Worm (Caenorhabditis elegans): ENCODE results near the gene C11G10.1.

C11G10.1 gene

DNA sequence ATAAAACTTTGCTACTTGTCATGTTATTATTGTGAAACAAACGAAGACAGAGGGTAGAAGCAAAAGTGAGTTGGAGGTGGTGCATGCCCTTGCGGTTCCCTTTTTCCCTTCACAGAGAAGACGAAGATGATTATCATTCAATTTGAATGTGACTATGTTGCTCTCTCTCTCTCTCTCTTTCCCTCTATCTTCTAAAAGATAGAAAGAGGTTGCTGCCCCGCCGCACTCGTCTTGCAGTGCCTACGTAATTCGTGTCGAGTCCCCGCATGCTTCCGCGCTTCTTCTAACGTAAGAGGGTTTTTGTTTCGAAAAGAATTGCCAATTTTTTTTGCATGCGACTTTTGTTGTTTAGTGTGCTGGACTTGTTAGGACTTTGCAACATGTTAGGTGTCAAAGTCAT lies 30.4 kb downstream of the C11G10.1 start:
- TF ChIP-seq syd-9 (tag; optimal IDR thresholded peaks at IDR 0.05) (no peak), lin-11 (tag; optimal IDR thresholded peaks at IDR 0.05) (no peak), unc-42 (tag; optimal IDR thresholded peaks at IDR 0.05) (peak; percentile 87), hlh-8 (tag; optimal IDR thresholded peaks at IDR 0.05) (no peak), rnt-1 (tag; optimal IDR thresholded peaks at IDR 0.05) (no peak)

DNA sequence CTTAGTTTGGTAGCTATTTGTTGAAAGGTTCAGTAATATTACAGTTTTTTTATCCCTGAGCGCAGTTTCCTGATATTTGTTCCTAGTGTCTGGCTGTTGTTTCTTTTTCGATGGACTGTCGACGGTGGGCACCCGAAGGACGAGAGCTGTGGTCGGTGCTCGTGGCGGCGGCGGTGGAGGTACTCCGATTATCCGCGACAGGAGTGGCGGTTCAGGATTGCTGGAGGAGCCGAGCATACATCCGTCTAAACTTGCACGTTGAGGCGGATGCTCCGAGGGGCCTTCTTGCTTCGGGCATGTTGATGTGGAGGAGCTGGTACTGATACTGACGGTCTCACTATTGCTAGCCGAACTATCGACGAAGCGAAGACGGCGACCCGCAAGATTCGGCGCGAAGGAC lies 31.2 kb downstream of the C11G10.1 start:
- no peak for TF ChIP-seq dve-1 (tag; optimal IDR thresholded peaks at IDR 0.05)
- no peak for TF ChIP-seq syd-9 (tag; optimal IDR thresholded peaks at IDR 0.05)
- no peak for TF ChIP-seq ceh-24 (tag; optimal IDR thresholded peaks at IDR 0.05)
- no peak for TF ChIP-seq ceh-14 (tag; optimal IDR thresholded peaks at IDR 0.05)
- no peak for TF ChIP-seq dmd-4 (tag; optimal IDR thresholded peaks at IDR 0.05; ENCODE audit: borderline replicate concordance)
- no peak for TF ChIP-seq tbx-2 (tag; optimal IDR thresholded peaks at IDR 0.05)
- TF ChIP-seq C08G9.2 (tag; optimal IDR thresholded peaks at IDR 0.05): no peak
- TF ChIP-seq ceh-2 (tag; optimal IDR thresholded peaks at IDR 0.05): no peak

DNA sequence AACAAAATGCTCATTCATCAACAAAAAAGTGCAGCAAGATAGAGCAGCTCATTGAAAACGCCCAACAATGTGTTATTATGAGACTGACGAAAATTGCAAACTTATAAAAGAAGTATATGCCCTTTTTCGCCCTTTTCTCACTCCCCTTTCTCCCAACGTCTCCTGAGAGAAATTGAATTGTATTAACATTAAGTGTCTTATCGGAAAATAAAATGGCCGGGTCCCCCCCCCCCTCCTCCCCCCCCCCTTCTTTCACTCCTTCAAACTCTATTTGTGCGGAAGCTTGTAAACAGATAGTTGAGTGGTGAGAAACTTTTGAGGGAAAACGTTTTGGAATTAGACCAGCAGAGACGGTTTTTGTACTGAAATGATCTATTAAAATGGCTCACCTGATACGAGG lies 31.8 kb downstream of the C11G10.1 start:
- no peak for TF ChIP-seq elt-4 (tag; optimal IDR thresholded peaks at IDR 0.05)

DNA sequence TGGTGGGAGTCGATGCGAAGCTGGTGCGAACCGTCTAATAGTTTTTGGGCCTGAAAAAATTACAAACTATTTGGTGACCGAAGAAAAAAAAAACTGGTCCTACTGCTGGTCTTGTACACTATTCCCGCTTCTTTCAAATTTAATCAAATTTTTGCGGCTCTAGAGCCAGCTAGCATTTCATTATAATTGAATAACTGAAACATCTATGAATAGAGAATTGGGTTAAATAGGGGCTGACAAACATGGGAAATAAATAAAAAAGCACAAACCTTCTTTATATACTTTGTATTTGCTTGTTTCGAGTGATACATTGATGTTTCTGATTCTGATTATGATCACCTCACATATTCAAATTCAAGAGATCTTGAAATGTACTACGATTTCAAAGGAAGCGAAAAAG lies 33.4 kb downstream of the C11G10.1 start:
- TF ChIP-seq unc-42 (tag; optimal IDR thresholded peaks at IDR 0.05) (peak; percentile 69), ceh-30 (tag; optimal IDR thresholded peaks at IDR 0.05) (no peak)

DNA sequence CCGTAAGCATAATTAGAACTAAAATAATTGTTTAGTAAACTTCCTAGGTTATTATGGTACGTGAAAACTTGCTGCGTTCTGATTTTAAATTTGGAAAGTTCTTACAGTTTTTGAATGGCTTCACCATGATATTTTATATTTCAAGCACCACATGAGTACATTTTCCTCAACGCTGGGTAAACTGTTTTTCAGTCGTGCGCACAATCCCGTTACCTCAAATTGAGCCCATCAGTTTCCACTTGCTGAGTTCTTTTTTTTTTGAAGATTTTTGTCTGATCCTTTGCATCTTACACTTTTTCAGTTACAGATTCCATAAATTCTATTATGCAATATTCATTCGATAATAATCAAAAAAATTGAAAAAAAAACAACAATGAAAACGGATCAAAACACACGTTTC lies 38.0 kb downstream of the C11G10.1 start:
- no peak for TF ChIP-seq unc-42 (tag; optimal IDR thresholded peaks at IDR 0.05)
- TF ChIP-seq pax-1 (tag; optimal IDR thresholded peaks at IDR 0.05): no peak
- TF ChIP-seq tbx-7 (tag; optimal IDR thresholded peaks at IDR 0.05): no peak
- TF ChIP-seq C38D4.7 (GFP tag; optimal IDR thresholded peaks at IDR 0.05): no peak
- TF ChIP-seq hlh-13 (GFP tag; optimal IDR thresholded peaks at IDR 0.05): no peak
- no peak for TF ChIP-seq ceh-18 (tag; optimal IDR thresholded peaks at IDR 0.05)
- no peak for TF ChIP-seq nhr-232 (tag; optimal IDR thresholded peaks at IDR 0.05)
- no peak for TF ChIP-seq unc-3 (GFP tag; conservative IDR thresholded peaks at IDR 0.05)
- TF ChIP-seq unc-3 (tag; optimal IDR thresholded peaks at IDR 0.05): no peak
- TF ChIP-seq rnt-1 (tag; optimal IDR thresholded peaks at IDR 0.05): no peak

- no peak for TF ChIP-seq nfya-1 (tag; optimal IDR thresholded peaks at IDR 0.05)
- TF ChIP-seq ama-1 (optimal IDR thresholded peaks at IDR 0.05): no peak
- no peak for TF ChIP-seq npax-4 (tag; optimal IDR thresholded peaks at IDR 0.05)
- no peak for TF ChIP-seq pha-2 (tag; optimal IDR thresholded peaks at IDR 0.05)
- no peak for TF ChIP-seq pqm-1 (tag; optimal IDR thresholded peaks at IDR 0.05)
- TF ChIP-seq pag-3 (tag; optimal IDR thresholded peaks at IDR 0.05; ENCODE audit: borderline replicate concordance): no peak
- TF ChIP-seq ceh-19 (GFP tag; optimal IDR thresholded peaks at IDR 0.05): no peak
- TF ChIP-seq hlh-8 (tag; optimal IDR thresholded peaks at IDR 0.05): no peak
- no peak for TF ChIP-seq fkh-6 (tag; optimal IDR thresholded peaks at IDR 0.05)
- no peak for TF ChIP-seq C08G9.2 (tag; optimal IDR thresholded peaks at IDR 0.05)
- no peak for TF ChIP-seq tbx-7 (tag; optimal IDR thresholded peaks at IDR 0.05)
- TF ChIP-seq fkh-10 (GFP tag; optimal IDR thresholded peaks at IDR 0.05): no peak
- TF ChIP-seq unc-42 (tag; optimal IDR thresholded peaks at IDR 0.05): no peak
- TF ChIP-seq rnt-1 (tag; optimal IDR thresholded peaks at IDR 0.05): no peak
- TF ChIP-seq ceh-45 (GFP tag; IDR thresholded peaks at IDR 0.05): no peak
- TF ChIP-seq lin-11 (tag; optimal IDR thresholded peaks at IDR 0.05): no peak
- no peak for TF ChIP-seq ets-4 (tag; optimal IDR thresholded peaks at IDR 0.05)
These were observed 42.0 kb downstream of the C11G10.1 start, which contains the start of gene R07D5.2 for ce11 chrX:15116514-15116913. R07D5.2 (minus strand) TSS chrX:15116614.
